Worm (Caenorhabditis elegans): ENCODE data around the gene str-253.

DNA sequence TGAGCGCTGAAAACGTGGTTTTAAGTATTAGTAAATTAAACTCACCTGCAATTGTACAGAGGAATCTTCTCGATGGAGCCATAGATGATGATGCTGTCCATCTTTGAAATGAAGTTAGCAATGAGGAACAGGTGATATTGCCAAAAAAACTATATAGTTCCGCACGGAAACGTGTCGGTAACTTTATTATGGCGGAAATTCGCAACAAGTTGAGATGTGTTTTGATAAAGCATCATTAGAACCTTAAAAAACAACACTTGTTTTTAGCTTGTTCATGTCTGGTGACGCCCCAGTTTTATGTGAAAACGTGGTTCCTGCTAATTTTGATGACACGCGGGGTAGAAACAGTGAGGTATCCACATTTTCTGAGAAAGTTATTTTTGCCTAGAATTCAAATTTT is 48.2 kb downstream of the str-253 start, which contains the start of gene srt-40:
- TF ChIP-seq xnd-1 (tag; optimal IDR thresholded peaks at IDR 0.05) (no peak), egl-18 (GFP tag; IDR thresholded peaks at IDR 0.05) (no peak), snpc-4 (GFP tag; optimal IDR thresholded peaks at IDR 0.05) (no peak), snpc-4 (tag; optimal IDR thresholded peaks at IDR 0.05) (no peak), Y53G8AR.9 (GFP tag; conservative IDR thresholded peaks at IDR 0.05) (no peak), ztf-3 (GFP tag; optimal IDR thresholded peaks at IDR 0.05) (no peak), lin-40 (tag; optimal IDR thresholded peaks at IDR 0.05) (no peak), cebp-1 (GFP tag; IDR thresholded peaks at IDR 0.05) (no peak), cebp-1 (tag; optimal IDR thresholded peaks at IDR 0.05) (no peak)

All from whole organism, young adult.